Worm (Caenorhabditis elegans) whole organism, L4 larva: ENCODE results near the gene vti-1.
"Not testable (repeated sequence)": the region's sequence is repeated elsewhere in the genome, so short reads cannot be mapped to it uniquely, and the experiment has no call there.

Experiments
- F49E8.2 ChIP-seq: sonication (generic microtip); optimal IDR thresholded peaks from 2 replicates; lab custom pipeline; 2016; ENCODE audit warnings: missing compliant biosample characterization, mild to moderate bottlenecking, missing genetic modification characterization, borderline replicate concordance
- R02D3.7 ChIP-seq: fragments of 150-350 bp; sonication (generic microtip); optimal IDR thresholded peaks from 3 replicates; lab custom pipeline; 2014; ENCODE audit warnings: missing biosample characterization, missing genetic modification characterization
- T20F7.1 ChIP-seq: fragments of 200-800 bp; sonication (Bioruptor generic); optimal IDR thresholded peaks from 2 replicates; lab custom pipeline; 2018; ENCODE audit warnings: mild to moderate bottlenecking, missing genetic modification characterization, missing compliant biosample characterization
- aha-1 ChIP-seq: fragments of 150-350 bp; peaks from one replicate; lab custom pipeline; 2014; ENCODE audit warnings: missing biosample characterization, missing genetic modification characterization
- arid-1 ChIP-seq: fragments of 200-800 bp; sonication (Bioruptor generic); conservative IDR thresholded peaks from 2 replicates; pipeline ENCODE4 v1.3.6; 2022; ENCODE audit warnings: missing genetic modification reagents, missing genetic modification characterization, missing compliant biosample characterization
- ceh-28 ChIP-seq: fragments of 150-350 bp; optimal IDR thresholded peaks from 2 replicates; lab custom pipeline; 2014; ENCODE audit warnings: missing biosample characterization, missing genetic modification reagents, missing genetic modification characterization
- ctbp-1 ChIP-seq: fragments of 200-800 bp; sonication (Bioruptor generic); IDR thresholded peaks from 2 replicates; pipeline ENCODE4 v1.3.6; 2022; ENCODE audit warnings: missing genetic modification reagents, missing genetic modification characterization, missing compliant biosample characterization
- daf-16 ChIP-seq, 3 experiments: sonication (generic microtip); optimal IDR thresholded peaks; 2 replicates each; lab custom pipeline; 2016 to 2017; ENCODE audit warnings: missing genetic modification characterization in 3 of 3, missing genetic modification reagents in 3 of 3, mild to moderate bottlenecking in 2 of 3, missing compliant biosample characterization in 2 of 3, missing biosample characterization in 1 of 3, moderate library complexity in 1 of 3
- daf-19 ChIP-seq: fragments of 200-800 bp; sonication (Bioruptor generic); conservative IDR thresholded peaks from 2 replicates; pipeline ENCODE4 v1.3.6; 2022; ENCODE audit warnings: missing genetic modification characterization, missing compliant biosample characterization
- dmd-6 ChIP-seq: fragments of 200-800 bp; sonication (Bioruptor generic); IDR thresholded peaks from 2 replicates; pipeline ENCODE4 v1.3.6; 2022; ENCODE audit warnings: missing genetic modification reagents, missing genetic modification characterization, missing compliant biosample characterization
- dve-1 ChIP-seq: sonication (generic microtip); optimal IDR thresholded peaks from 2 replicates; lab custom pipeline; 2017; ENCODE audit warnings: antibody characterized with exemption, mild to moderate bottlenecking, missing genetic modification characterization, missing compliant biosample characterization; ENCODE audit not compliant: insufficient read depth
- egl-43 ChIP-seq: fragments of 200-800 bp; sonication (Bioruptor generic); IDR thresholded peaks from 2 replicates; pipeline ENCODE4 v1.3.6; 2022; ENCODE audit warnings: missing genetic modification reagents, missing genetic modification characterization, missing compliant biosample characterization
- hif-1 ChIP-seq, 2 experiments: sonication (generic microtip); optimal IDR thresholded peaks; 2 replicates each; lab custom pipeline; 2016 to 2017; ENCODE audit warnings: missing compliant biosample characterization in 2 of 2, missing genetic modification characterization in 2 of 2, missing genetic modification reagents in 2 of 2, missing genotype in 2 of 2, mild to moderate bottlenecking in 1 of 2
- hlh-11 ChIP-seq: fragments of 200-800 bp; sonication (Bioruptor generic); optimal IDR thresholded peaks from 2 replicates; lab custom pipeline; 2018; ENCODE audit warnings: mild to moderate bottlenecking, missing genetic modification characterization, missing compliant biosample characterization
- hlh-30 ChIP-seq: sonication (generic microtip); optimal IDR thresholded peaks from 2 replicates; lab custom pipeline; 2017; ENCODE audit warnings: antibody characterized with exemption, mild to moderate bottlenecking, missing genetic modification characterization, missing compliant biosample characterization; ENCODE audit not compliant: insufficient read depth
- hmg-1.1 ChIP-seq: fragments of 200-800 bp; sonication (Bioruptor generic); IDR thresholded peaks from 2 replicates; pipeline ENCODE4 v1.3.6; 2022; ENCODE audit warnings: missing genetic modification reagents, missing genetic modification characterization, missing compliant biosample characterization
- lin-1 ChIP-seq: fragments of 200-800 bp; sonication (Bioruptor generic); IDR thresholded peaks from 2 replicates; pipeline ENCODE4 v1.3.6; 2022; ENCODE audit warnings: missing genetic modification reagents, missing genetic modification characterization, missing compliant biosample characterization
- lin-38 ChIP-seq: fragments of 200-800 bp; sonication (Bioruptor generic); IDR thresholded peaks from 2 replicates; pipeline ENCODE4 v1.3.6; 2022; ENCODE audit warnings: missing genetic modification reagents, missing genetic modification characterization, missing compliant biosample characterization
- lsy-2 ChIP-seq, 2 experiments: fragments of 150-350 bp in 1 of 2; sonication (generic microtip) in 1 of 2; optimal IDR thresholded peaks; 2 replicates each; lab custom pipeline; 2014 to 2017; ENCODE audit warnings: missing biosample characterization in 2 of 2, missing genetic modification characterization in 2 of 2
- madf-5 ChIP-seq, 2 experiments: fragments of 200-800 bp; sonication (Bioruptor generic); IDR thresholded peaks; 2 replicates each; pipeline ENCODE4 v1.3.6; 2022; ENCODE audit warnings: missing compliant biosample characterization in 2 of 2, missing genetic modification characterization in 2 of 2
- madf-9 ChIP-seq: fragments of 200-800 bp; sonication (Bioruptor generic); conservative IDR thresholded peaks from 2 replicates; pipeline ENCODE4 v1.3.6; 2022; ENCODE audit warnings: missing genetic modification reagents, missing genetic modification characterization, missing compliant biosample characterization
- mdl-1 ChIP-seq, 2 experiments: fragments of 150-350 bp in 1 of 2; sonication (generic microtip) in 1 of 2; optimal IDR thresholded peaks; 2 replicates each; lab custom pipeline; 2014 to 2017; ENCODE audit warnings: missing biosample characterization in 2 of 2, missing genetic modification characterization in 2 of 2
- mep-1 ChIP-seq: fragments of 150-350 bp; sonication (generic microtip); optimal IDR thresholded peaks from 3 replicates; lab custom pipeline; 2014; ENCODE audit warnings: missing biosample characterization, missing genetic modification characterization
- mxl-2 ChIP-seq: fragments of 200-800 bp; sonication (Bioruptor generic); conservative IDR thresholded peaks from 2 replicates; pipeline ENCODE4 v1.3.6; 2022; ENCODE audit warnings: missing genetic modification reagents, missing genetic modification characterization, missing compliant biosample characterization
- mxl-3 ChIP-seq: fragments of 200-800 bp; sonication (Bioruptor generic); optimal IDR thresholded peaks from 2 replicates; lab custom pipeline; 2018; ENCODE audit warnings: mild to moderate bottlenecking, missing genetic modification characterization, missing compliant biosample characterization
- nhr-10 ChIP-seq: fragments of 150-350 bp; optimal IDR thresholded peaks from 2 replicates; lab custom pipeline; 2014; ENCODE audit warnings: missing biosample characterization, missing genetic modification characterization
- nhr-102 ChIP-seq: sonication (generic microtip); optimal IDR thresholded peaks from 2 replicates; lab custom pipeline; 2016; ENCODE audit warnings: mild to moderate bottlenecking, missing genetic modification characterization, moderate library complexity, missing compliant biosample characterization
- nhr-11 ChIP-seq: fragments of 150-350 bp; optimal IDR thresholded peaks from 2 replicates; lab custom pipeline; 2014; ENCODE audit warnings: missing biosample characterization, missing genetic modification characterization
- nhr-28 ChIP-seq: fragments of 150-350 bp; optimal IDR thresholded peaks from 2 replicates; lab custom pipeline; 2014; ENCODE audit warnings: missing biosample characterization, missing genetic modification characterization
- nhr-42 ChIP-seq: fragments of 200-800 bp; sonication (Bioruptor generic); IDR thresholded peaks from 2 replicates; pipeline ENCODE4 v1.3.6; 2022; ENCODE audit warnings: missing genetic modification characterization, missing compliant biosample characterization
- saeg-2 ChIP-seq: fragments of 200-800 bp; sonication (Bioruptor generic); IDR thresholded peaks from 2 replicates; pipeline ENCODE4 v1.3.6; 2022; ENCODE audit warnings: missing genetic modification reagents, missing genetic modification characterization, missing compliant biosample characterization
- unc-62 ChIP-seq, 3 experiments: fragments of 150-350 bp in 1 of 3; sonication (generic microtip); optimal IDR thresholded peaks in 2 of 3; peaks in 1 of 3; 1 replicate in 1 of 3; 2 replicates in 2 of 3; lab custom pipeline; 2014 to 2017; ENCODE audit warnings: missing biosample characterization in 3 of 3, missing genetic modification characterization in 3 of 3, missing genetic modification reagents in 3 of 3, missing genotype in 1 of 3
- zag-1 ChIP-seq: fragments of 150-350 bp; optimal IDR thresholded peaks from 2 replicates; lab custom pipeline; 2014; ENCODE audit warnings: missing biosample characterization, missing genetic modification characterization
- zfp-2 ChIP-seq: sonication (generic microtip); optimal IDR thresholded peaks from 2 replicates; lab custom pipeline; 2016; ENCODE audit warnings: mild to moderate bottlenecking, missing genetic modification characterization, missing compliant biosample characterization

The vti-1 gene

ce11 chrIV:14763938-14764718 is 2.3 kb downstream of the vti-1 start:
- no peak for TF ChIP-seq daf-16 (GFP tag; optimal IDR thresholded peaks at IDR 0.05; lab: Kevin White, UChicago)
- TF ChIP-seq daf-16 (tag; optimal IDR thresholded peaks at IDR 0.05; lab: Kevin White, UChicago) = peak; percentile 23
- no peak for TF ChIP-seq madf-5 (GFP tag; IDR thresholded peaks at IDR 0.05; lab: Robert Waterston, UW)
- TF ChIP-seq aha-1 (tag; lab: Kevin White, UChicago) = peak; percentile 86
- no peak for TF ChIP-seq zfp-2 (tag; lab: Kevin White, UChicago)

- TF ChIP-seq lin-38 (GFP tag; lab: Robert Waterston, UW) = peak; percentile 51
- peak; percentile 62 for TF ChIP-seq dve-1 (tag; lab: Kevin White, UChicago)
- peak in 1 of 2 experiments; percentile 96 for TF ChIP-seq unc-62 (GFP tag; optimal IDR thresholded peaks at IDR 0.05 in 1 of 2; lab: Kevin White, UChicago)
- not testable (repeated sequence) for TF ChIP-seq unc-62 (tag; optimal IDR thresholded peaks at IDR 0.05; lab: Kevin White, UChicago)
- peak in 1 of 2 experiments; percentile 17 for TF ChIP-seq hif-1 (tag; optimal IDR thresholded peaks at IDR 0.05; lab: Kevin White, UChicago)
- TF ChIP-seq madf-9 (GFP tag; lab: Robert Waterston, UW) = 0 out of 2 replicates have a peak, but pooled peaks have one; percentile 25
- TF ChIP-seq nhr-28 (tag; lab: Kevin White, UChicago) = peak; percentile 33
- TF ChIP-seq mxl-3 (GFP tag; lab: Kevin White, UChicago) = peak; percentile 69
- TF ChIP-seq saeg-2 (GFP tag; lab: Robert Waterston, UW) = 0 out of 2 replicates have a peak, but pooled peaks have one; percentile 44
- peak; percentile 51 to 90 for TF ChIP-seq mdl-1 (tag; optimal IDR thresholded peaks at IDR 0.05; lab: Kevin White, UChicago)
- TF ChIP-seq daf-19 (GFP tag; lab: Robert Waterston, UW) = 0 out of 2 replicates have a peak, but pooled peaks have one; percentile 43
- TF ChIP-seq hlh-11 (tag; lab: Kevin White, UChicago) = peak; percentile 80
- TF ChIP-seq ctbp-1 (GFP tag; lab: Robert Waterston, UW) = 0 out of 2 replicates have a peak, but pooled peaks have one; percentile 18
- peak; percentile 66 for TF ChIP-seq dmd-6
- TF ChIP-seq hmg-1.1 (GFP tag; lab: Robert Waterston, UW) = peak; percentile 84; the same call in 1 of the 2 replicates
- TF ChIP-seq nhr-11 (tag; lab: Kevin White, UChicago) = peak; percentile 39
- TF ChIP-seq mxl-2 (GFP tag; lab: Robert Waterston, UW) = 0 out of 2 replicates have a peak, but pooled peaks have one; percentile 44
- TF ChIP-seq mep-1 = peak; percentile 36
- peak; percentile 97 for TF ChIP-seq hlh-30
- peak in 1 of 2 experiments; percentile 40 for TF ChIP-seq lsy-2 (tag; optimal IDR thresholded peaks at IDR 0.05; lab: Kevin White, UChicago)
- peak; percentile 63 for TF ChIP-seq T20F7.1 (GFP tag; lab: Kevin White, UChicago)
- TF ChIP-seq, all 104 proteins: peak for 20; not testable (repeated sequence) for 84
These were observed 3.1 kb downstream of the vti-1 start for ce11 chrIV:14763348-14763747.

ce11 chrIV:14760845-14761244 is 5.6 kb downstream of the vti-1 start, which contains the start of gene ptp-5.2:
TSS of gene ptp-5.2 (minus strand) at chrIV:14760945.
- TF ChIP-seq egl-43 (GFP tag; lab: Robert Waterston, UW) = no peak
- TF ChIP-seq nhr-10 (tag; lab: Kevin White, UChicago) = no peak
- TF ChIP-seq nhr-42 (GFP tag; lab: Robert Waterston, UW) = no peak
- TF ChIP-seq arid-1 = no peak
- no peak for TF ChIP-seq zag-1
- no peak for TF ChIP-seq daf-19 (GFP tag; lab: Robert Waterston, UW)
- no peak for TF ChIP-seq nhr-102 (tag; lab: Kevin White, UChicago)
- TF ChIP-seq R02D3.7 (tag; lab: Kevin White, UChicago) = no peak
- TF ChIP-seq zfp-2 (tag; lab: Kevin White, UChicago) = no peak
- no peak for TF ChIP-seq F49E8.2 (tag; lab: Kevin White, UChicago)
- TF ChIP-seq lin-1 (GFP tag; lab: Robert Waterston, UW) = no peak
- TF ChIP-seq ceh-28 (tag; lab: Kevin White, UChicago) = no peak
- no peak for TF ChIP-seq saeg-2 (GFP tag; lab: Robert Waterston, UW)
